Fruit fly (Drosophila melanogaster) whole organism, larva: ENCODE measurements around the gene NimB5.
A peak's percentile ranks its signal among the peaks of the same experiment; 100 is the strongest.

Experiments
- noc ChIP-seq: fragments of 200-800 bp; sonication (Bioruptor generic); optimal IDR thresholded peaks from 3 replicates; lab custom pipeline; 2019; ENCODE audit warnings: missing biosample characterization, mild to moderate bottlenecking, missing genetic modification characterization, moderate library complexity

Gene NimB5

DNA sequence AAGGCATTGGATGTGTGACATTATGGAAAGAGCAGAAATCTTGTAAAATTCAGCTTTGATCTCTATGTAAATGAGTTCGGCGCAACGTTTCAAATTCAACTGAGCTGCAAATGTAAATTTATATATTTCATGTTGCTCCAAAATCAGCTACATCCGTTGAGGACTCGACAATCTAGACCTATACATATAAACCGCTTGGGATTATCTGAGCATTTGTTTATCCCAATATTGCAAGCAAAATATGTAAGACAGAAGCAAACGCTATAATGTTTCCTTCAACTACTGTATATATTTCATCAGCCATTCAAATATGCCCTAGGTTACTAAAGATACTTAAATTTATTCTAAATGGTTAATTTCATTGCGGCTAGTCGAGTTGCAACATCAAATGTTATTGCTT is 6.7 kb downstream of the NimB5 start, which contains the start of gene NimC1:
TSS of gene NimC1 (minus strand) at position 101 of the 400 bp plus-strand sequence.
- no peak for TF ChIP-seq noc (tag; lab: Kevin White, UChicago)

- TF ChIP-seq noc (tag; lab: Kevin White, UChicago) = peak; percentile 28
These were observed 7.1 kb downstream of the NimB5 start, which contains the start of gene Cyp28a5 for dm6 chr2L:13977073-13977472. Gene Cyp28a5 (plus strand): TSS chr2L:13977302.

- TF ChIP-seq noc (tag; lab: Kevin White, UChicago) = no peak
These were observed 9.8 kb downstream of the NimB5 start, which contains the start of gene NimC2 for dm6 chr2L:13979826-13980225. Gene NimC2 (plus strand): TSS chr2L:13980126.

- no peak for TF ChIP-seq noc (tag; lab: Kevin White, UChicago)
These were observed 29.0 kb downstream of the NimB5 start for dm6 chr2L:13998952-13999351.

dm6 chr2L:14001078-14001477 is 31.1 kb downstream of the NimB5 start, which contains the start of gene rk:
Gene rk (minus strand): TSS chr2L:14001248.
- TF ChIP-seq noc (tag; lab: Kevin White, UChicago) = no peak

DNA sequence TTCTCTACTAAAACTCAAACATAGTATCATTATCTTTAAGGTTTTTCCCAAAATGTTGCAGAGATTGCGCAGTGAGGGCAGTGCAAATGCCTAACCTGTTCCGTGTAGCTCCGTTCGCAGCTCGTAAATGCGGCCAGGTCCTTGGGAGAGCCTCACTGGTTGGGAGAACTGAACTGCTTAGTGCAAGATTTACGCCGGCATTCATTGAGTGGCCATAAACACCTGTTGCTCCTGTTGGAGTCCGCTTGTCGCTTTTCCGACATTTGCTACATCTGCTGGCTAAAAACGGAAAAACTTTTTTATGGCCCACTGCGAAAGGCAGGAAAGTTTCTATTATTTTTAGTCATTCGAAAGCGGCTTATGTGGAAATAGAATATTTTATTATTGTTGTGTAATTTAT is 31.9 kb downstream of the NimB5 start:
- no peak for TF ChIP-seq noc (tag; lab: Kevin White, UChicago)

- TF ChIP-seq noc (tag; lab: Kevin White, UChicago) = no peak
These were observed 37.8 kb downstream of the NimB5 start, which contains the start of gene CG42692 for dm6 chr2L:14007801-14008200. Gene CG42692 (plus strand): TSS chr2L:14008101.

DNA sequence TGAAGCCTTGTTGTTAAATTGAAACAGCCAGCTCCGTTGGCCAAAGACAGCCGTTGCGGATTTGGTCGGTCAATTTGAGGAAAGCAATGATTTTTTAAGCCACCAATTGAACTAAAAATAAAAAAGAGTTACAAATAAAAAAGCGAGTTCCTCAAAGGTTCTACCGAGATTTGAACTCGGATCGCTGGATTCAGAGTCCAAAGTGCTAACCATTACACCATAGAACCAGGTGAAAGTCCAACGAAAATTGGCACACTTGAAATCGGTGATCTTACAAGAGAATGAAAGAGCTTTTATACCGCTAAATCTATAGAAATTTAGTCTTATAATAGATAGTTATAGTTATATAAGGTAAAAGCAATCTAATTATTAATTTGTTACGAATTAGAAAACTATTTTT is 40.4 kb downstream of the NimB5 start:
- TF ChIP-seq noc (tag; lab: Kevin White, UChicago) = no peak

- TF ChIP-seq noc (tag; lab: Kevin White, UChicago) = peak; percentile 84
These were observed 41.8 kb downstream of the NimB5 start for dm6 chr2L:14011591-14012303.

DNA sequence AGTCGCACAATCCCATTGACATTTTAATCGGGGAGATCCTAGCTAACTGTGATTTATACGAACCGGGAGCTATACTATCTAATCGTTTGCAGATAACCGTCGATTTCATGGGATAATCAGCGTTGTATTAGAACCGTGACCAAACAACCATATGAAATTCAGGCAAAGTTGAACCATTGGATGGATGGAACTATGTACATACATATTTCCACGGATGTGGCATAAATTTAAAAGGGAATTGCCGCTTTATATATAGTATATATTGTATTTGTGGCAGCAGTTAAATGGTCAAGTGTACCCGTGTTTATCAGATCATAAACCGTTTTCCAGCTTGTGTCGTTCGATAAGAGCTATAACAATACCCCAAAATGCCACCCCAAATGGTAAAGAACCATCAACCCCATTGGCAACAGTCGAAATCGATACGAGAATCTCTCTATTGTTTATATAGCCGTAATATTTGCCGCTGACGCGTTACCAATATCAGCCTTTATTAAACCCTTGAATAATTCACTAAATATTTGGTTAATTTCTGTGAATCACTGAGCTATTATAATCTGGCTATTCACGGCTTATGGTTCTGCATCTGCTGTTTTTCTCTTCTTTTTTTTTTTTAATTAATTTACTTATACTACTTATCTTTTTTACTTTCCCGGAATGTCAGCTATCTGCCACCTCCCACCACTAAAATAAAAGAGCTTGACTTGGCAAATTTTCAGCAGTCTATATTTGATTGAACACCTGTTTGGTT is 42.5 kb downstream of the NimB5 start, which contains the start of gene bgm:
TSS of gene bgm (plus strand) at position 701 of the 751 bp plus-strand sequence.
- no peak for TF ChIP-seq noc (tag; lab: Kevin White, UChicago)

dm6 chr2L:14013478-14013877 is 43.5 kb downstream of the NimB5 start:
- peak; percentile 62 for TF ChIP-seq noc (tag; lab: Kevin White, UChicago)

DNA sequence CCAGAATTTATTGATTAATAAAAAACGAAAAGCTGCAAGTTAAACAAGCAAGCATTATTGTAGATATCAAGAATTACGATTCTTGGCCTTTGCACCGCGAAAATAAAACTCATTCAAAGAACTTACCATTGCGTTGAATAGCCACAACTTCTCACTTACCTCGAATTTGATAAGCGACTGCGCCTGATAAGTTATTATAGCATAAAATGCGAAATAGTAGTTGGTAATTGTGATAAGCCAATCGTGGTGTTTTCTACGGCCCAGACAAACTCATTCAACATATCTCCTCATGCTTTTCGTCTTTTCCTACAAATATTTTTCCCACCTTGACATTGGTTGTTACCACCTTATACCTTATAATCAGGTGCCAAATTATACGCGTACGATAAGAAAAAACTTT is 45.1 kb downstream of the NimB5 start:
- TF ChIP-seq noc (tag; lab: Kevin White, UChicago) = no peak

- TF ChIP-seq noc (tag; lab: Kevin White, UChicago) = no peak
These were observed 49.7 kb downstream of the NimB5 start for dm6 chr2L:14019654-14020053.

DNA sequence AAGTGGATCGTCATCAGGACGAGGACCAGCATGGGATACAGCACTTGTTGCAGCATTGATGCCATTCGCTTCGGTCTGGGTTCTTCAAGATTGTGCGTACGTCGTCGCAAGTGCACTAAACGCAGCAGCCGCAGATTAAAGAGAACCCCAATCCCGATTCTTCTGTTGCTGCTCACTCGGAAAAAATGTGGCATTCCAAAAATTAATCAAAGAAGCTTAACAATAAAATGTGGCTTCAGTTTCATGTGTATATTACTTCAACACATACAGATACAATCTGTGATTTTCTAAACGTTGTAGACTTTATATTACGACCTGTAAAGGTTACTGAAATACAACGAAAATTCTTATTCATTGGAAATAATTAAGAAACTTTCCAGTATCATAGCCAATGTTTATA is 50.1 kb downstream of the NimB5 start, which contains the start of gene NimC3:
TSS of gene NimC3 (minus strand) at position 101 of the 400 bp plus-strand sequence.
- no peak for TF ChIP-seq noc (tag; lab: Kevin White, UChicago)

DNA sequence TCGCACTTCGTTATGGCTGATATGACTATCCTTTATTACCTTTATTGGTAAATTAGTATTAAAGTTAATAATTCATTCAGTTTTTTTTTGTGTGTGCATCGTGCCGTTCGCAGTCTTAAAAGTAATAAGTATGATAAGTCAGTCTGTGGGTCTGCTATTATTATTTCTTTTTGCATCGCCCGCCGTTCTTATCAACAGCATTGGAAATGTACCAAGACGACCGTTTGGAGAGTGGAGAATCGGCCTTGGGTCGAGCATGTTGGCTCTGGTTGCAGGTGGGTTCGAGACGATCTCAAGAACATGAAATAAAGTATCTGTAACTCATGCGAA is 50.5 kb downstream of the NimB5 start:
- TF ChIP-seq noc (tag; lab: Kevin White, UChicago) = no peak

DNA sequence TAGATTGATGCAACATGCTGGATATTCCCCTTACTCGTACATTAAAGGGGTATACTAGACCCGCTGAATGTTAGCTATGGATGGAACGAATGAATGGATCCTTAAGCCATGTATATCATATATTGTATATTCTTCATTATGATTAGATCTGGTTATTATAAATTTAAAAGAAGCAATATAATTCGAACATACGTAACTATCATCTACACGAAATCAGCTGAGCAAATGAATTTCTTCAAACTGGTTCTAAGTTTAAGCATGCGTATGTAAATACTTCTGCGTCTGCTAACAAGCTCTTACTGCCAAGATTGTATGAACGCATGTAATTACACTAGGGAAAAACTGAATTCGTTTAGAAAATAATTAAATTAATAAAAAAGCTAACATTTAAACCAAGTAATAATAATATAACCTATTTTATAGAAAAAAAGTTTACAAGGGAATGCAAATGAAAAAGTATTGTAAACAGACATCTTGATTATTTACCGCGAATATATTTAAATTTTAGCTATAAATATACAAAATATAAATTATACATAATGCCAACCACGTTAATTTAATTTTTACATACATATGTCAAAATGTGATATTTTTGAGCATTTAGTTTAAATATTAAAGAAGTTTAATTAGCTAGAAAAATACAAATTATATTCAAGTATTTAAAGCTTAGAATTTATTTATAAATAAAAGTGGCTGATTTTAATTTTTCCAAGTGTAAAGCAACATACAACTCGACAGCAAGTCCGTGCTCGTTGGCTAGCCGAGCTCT is 51.1 kb downstream of the NimB5 start:
- TF ChIP-seq noc (tag; lab: Kevin White, UChicago) = peak; percentile 44
